Worm (Caenorhabditis elegans) whole organism, mixed stage, embryonic: Measurements from ENCODE around the gene B0410.1.

Source experiments
- M03D4.4 ChIP-seq: sonication (generic microtip); optimal IDR thresholded peaks from 2 replicates; lab custom pipeline; 2017; ENCODE audit warnings: mild to moderate bottlenecking, missing genetic modification characterization, missing compliant biosample characterization
- blmp-1 ChIP-seq: fragments of 150-350 bp; optimal IDR thresholded peaks from 2 replicates; lab custom pipeline; 2014; ENCODE audit warnings: missing biosample characterization, missing genetic modification characterization
- elt-3 ChIP-seq: fragments of 150-350 bp; optimal IDR thresholded peaks from 2 replicates; lab custom pipeline; 2014; ENCODE audit warnings: missing biosample characterization, missing genetic modification characterization
- lin-13 ChIP-seq: fragments of 150-350 bp; optimal IDR thresholded peaks from 2 replicates; lab custom pipeline; 2014; ENCODE audit warnings: missing biosample characterization, missing genetic modification characterization
- lsy-2 ChIP-seq: fragments of 150-350 bp; optimal IDR thresholded peaks from 2 replicates; lab custom pipeline; 2014; ENCODE audit warnings: missing biosample characterization, missing genetic modification characterization
- nhr-12 ChIP-seq: fragments of 150-350 bp; optimal IDR thresholded peaks from 2 replicates; lab custom pipeline; 2014; ENCODE audit warnings: missing biosample characterization, missing genetic modification characterization
- nhr-28 ChIP-seq: fragments of 150-350 bp; optimal IDR thresholded peaks from 2 replicates; lab custom pipeline; 2014; ENCODE audit warnings: missing biosample characterization, missing genetic modification characterization
- nhr-76 ChIP-seq: sonication (generic microtip); optimal IDR thresholded peaks from 2 replicates; lab custom pipeline; 2017; ENCODE audit warnings: missing biosample characterization, missing genetic modification characterization
- pha-4 ChIP-seq: fragments of 150-350 bp; optimal IDR thresholded peaks from 2 replicates; lab custom pipeline; 2018; ENCODE audit warnings: missing biosample characterization, missing genetic modification reagents, missing genetic modification characterization
- snpc-4 ChIP-seq: fragments of 150-350 bp; optimal IDR thresholded peaks from 2 replicates; lab custom pipeline; 2014; ENCODE audit warnings: missing biosample characterization, missing genetic modification characterization
- unc-39 ChIP-seq: fragments of 150-350 bp; optimal IDR thresholded peaks from 2 replicates; lab custom pipeline; 2014; ENCODE audit warnings: missing biosample characterization, missing genetic modification characterization
- unc-62 ChIP-seq: fragments of 150-350 bp; optimal IDR thresholded peaks from 2 replicates; lab custom pipeline; 2014; ENCODE audit warnings: missing biosample characterization, missing genetic modification reagents, missing genetic modification characterization
- ztf-11 ChIP-seq: fragments of 150-350 bp; optimal IDR thresholded peaks from 2 replicates; lab custom pipeline; 2014; ENCODE audit warnings: missing biosample characterization, missing genetic modification characterization

DNA sequence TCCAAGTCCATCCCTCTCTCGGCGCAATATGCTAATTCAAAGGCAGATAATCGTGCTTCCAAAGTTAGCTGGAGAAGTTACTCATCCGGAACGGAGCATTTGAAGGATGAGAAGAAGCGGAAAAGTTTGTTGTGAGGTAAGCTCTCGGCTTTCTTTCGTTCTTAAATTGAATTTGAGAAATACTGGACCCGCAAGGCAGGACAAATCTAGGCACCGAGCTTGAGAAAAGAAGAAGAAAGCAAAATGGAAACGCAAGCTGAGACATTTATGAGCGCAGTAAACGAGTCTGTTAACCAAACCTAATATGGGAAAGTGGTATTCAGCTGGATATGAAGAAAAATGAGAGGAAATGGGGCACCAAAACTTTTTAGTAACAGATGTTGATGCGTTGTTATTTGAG is 31.6 kb downstream of the B0410.1 start:
- TF ChIP-seq ztf-11 (tag; lab: Kevin White, UChicago): no peak
- no peak for TF ChIP-seq pha-4
- TF ChIP-seq unc-62 (GFP tag; lab: Kevin White, UChicago): no peak
- no peak for TF ChIP-seq lin-13 (tag; lab: Kevin White, UChicago)
- no peak for TF ChIP-seq lsy-2
- no peak for TF ChIP-seq nhr-12 (tag; lab: Kevin White, UChicago)
- TF ChIP-seq M03D4.4 (tag; lab: Kevin White, UChicago): no peak
- TF ChIP-seq nhr-76 (tag; lab: Kevin White, UChicago): no peak
- no peak for TF ChIP-seq elt-3 (tag; lab: Kevin White, UChicago)
- TF ChIP-seq snpc-4: no peak
- TF ChIP-seq unc-39 (tag; lab: Kevin White, UChicago): no peak
- TF ChIP-seq blmp-1 (tag; lab: Kevin White, UChicago): no peak
- no peak for TF ChIP-seq nhr-28
